Fruit fly (Drosophila melanogaster): ENCODE results near the gene drl.

drl gene

DNA sequence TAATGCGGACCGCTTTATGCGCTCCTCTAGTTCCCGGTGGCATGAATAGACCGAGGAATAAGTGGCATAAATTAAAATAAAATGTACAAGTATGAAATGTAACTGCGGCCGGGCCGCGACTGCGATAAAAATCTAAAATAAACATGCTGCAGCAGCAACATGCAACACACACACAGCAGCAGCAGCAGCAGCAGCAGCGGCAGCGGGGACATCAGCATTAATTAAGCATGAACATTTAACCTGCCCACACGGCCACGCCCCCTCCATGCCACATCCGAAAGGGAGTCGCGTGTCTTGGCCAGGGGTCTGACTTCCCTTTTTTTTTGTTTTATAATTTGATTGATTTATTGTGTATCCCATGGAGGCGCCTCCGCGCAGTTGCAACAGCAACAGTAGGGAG is 14.4 kb downstream of the drl start:
- TF ChIP-seq Dfd (GFP tag; optimal IDR thresholded peaks at IDR 0.05) = peak; percentile 74
- TF ChIP-seq CrebA (GFP tag; optimal IDR thresholded peaks at IDR 0.05; ENCODE audit: borderline replicate concordance) = no peak
- no peak for TF ChIP-seq usp (GFP tag; optimal IDR thresholded peaks at IDR 0.05)

DNA sequence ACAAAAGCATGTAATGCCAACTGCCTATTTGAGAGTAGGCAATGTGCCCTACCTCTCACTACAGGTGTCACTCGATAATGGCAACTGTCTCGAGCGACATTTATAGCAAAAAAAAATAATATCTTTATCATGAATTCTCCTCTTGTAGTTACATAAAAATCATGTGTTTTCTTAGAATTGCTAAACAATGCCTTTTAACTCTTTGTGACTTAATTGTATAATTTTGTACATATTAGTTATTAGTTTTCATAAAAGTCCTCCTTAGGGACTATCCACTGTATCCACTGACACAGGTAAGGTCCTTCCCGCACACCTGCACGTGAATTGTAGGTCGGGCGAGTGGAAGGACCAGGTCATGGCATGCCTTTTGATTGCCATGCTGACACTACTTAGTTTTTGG is 18.7 kb downstream of the drl start:
- no peak for TF ChIP-seq h (GFP tag; optimal IDR thresholded peaks at IDR 0.05)
- no peak for TF ChIP-seq brk (GFP tag; optimal IDR thresholded peaks at IDR 0.05)
- TF ChIP-seq fru (GFP tag; optimal IDR thresholded peaks at IDR 0.05) = no peak
- no peak for TF ChIP-seq rgr (GFP tag; optimal IDR thresholded peaks at IDR 0.05)
- no peak for TF ChIP-seq tai (GFP tag; optimal IDR thresholded peaks at IDR 0.05)
- no peak for TF ChIP-seq dsf (GFP tag; optimal IDR thresholded peaks at IDR 0.05; ENCODE audit: borderline replicate concordance)
- no peak for TF ChIP-seq pan (optimal IDR thresholded peaks at IDR 0.05)
- no peak for TF ChIP-seq Sp1 (GFP tag; optimal IDR thresholded peaks at IDR 0.05)
- no peak for TF ChIP-seq Hr83 (GFP tag; optimal IDR thresholded peaks at IDR 0.05; ENCODE audit: poor library complexity, severe bottlenecking)
- no peak for TF ChIP-seq Mio (GFP tag; optimal IDR thresholded peaks at IDR 0.05)
- no peak for TF ChIP-seq Myc (optimal IDR thresholded peaks at IDR 0.05)
- TF ChIP-seq CG32264 (GFP tag; optimal IDR thresholded peaks at IDR 0.05) = no peak
- TF ChIP-seq Dif (GFP tag; optimal IDR thresholded peaks at IDR 0.05; ENCODE audit: partially characterized antibody) = no peak
- TF ChIP-seq foxo (GFP tag; optimal IDR thresholded peaks at IDR 0.05) = no peak
- TF ChIP-seq Abd-B (GFP tag; optimal IDR thresholded peaks at IDR 0.05) = no peak

DNA sequence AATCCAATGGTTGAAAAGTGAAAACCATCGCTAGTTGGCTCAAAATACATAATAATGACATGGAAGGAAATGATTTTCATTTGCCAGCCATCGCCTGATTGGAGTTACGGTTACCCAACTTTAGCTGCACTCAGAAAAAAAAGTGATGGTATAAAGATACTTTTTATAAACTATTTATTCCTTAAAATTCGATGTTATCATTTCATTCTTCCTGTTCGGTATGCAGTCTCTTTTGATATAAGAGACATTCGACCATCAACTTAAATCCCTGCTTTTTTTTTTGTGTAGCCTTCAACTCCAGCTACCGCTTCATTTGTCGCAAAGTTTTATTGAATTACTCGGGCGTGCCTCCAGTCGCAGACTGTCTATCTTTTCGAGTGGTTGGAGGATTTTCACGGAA is 22.3 kb downstream of the drl start:
- TF ChIP-seq Hr78 (GFP tag; optimal IDR thresholded peaks at IDR 0.05) (no peak), Jra (GFP tag; optimal IDR thresholded peaks at IDR 0.05) (no peak), Rel (GFP tag; optimal IDR thresholded peaks at IDR 0.05) (no peak), Rel (tag; optimal IDR thresholded peaks at IDR 0.05) (no peak), GATAd (GFP tag; optimal IDR thresholded peaks at IDR 0.05) (no peak), jim (GFP tag; optimal IDR thresholded peaks at IDR 0.05) (no peak), Dif (GFP tag; optimal IDR thresholded peaks at IDR 0.05; ENCODE audit: partially characterized antibody) (no peak), CG32264 (GFP tag; optimal IDR thresholded peaks at IDR 0.05) (no peak)

DNA sequence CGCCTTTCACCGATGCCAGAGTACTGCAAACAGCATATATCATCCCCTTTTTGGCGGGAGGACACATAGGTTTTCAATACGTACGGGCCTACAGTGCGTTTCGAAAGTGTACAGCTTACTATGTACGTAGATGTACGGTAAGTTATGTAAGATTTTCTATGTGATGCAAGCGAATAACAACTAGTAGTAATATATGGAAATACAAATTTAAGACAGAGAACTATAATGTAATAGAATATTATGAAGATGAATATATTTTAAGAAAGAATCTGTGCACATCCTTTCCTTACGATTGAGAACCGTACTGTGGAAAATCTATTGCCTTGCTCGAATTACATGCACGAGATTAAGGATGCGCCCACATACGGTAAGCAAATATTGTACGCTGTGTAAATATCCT is 27.8 kb downstream of the drl start:
- no peak for TF ChIP-seq N (GFP tag; optimal IDR thresholded peaks at IDR 0.05)
- TF ChIP-seq Hr78 (GFP tag; optimal IDR thresholded peaks at IDR 0.05) = no peak
- no peak for TF ChIP-seq Dfd (GFP tag; optimal IDR thresholded peaks at IDR 0.05)
- TF ChIP-seq Vsx2 (GFP tag; optimal IDR thresholded peaks at IDR 0.05; ENCODE audit: partially characterized antibody) = no peak
- no peak for TF ChIP-seq Jra (GFP tag; optimal IDR thresholded peaks at IDR 0.05)
- no peak for TF ChIP-seq Myc (optimal IDR thresholded peaks at IDR 0.05)
- TF ChIP-seq dsf (GFP tag; optimal IDR thresholded peaks at IDR 0.05; ENCODE audit: borderline replicate concordance) = no peak
- no peak for TF ChIP-seq usp (GFP tag; optimal IDR thresholded peaks at IDR 0.05)
- TF ChIP-seq dmrt93B (GFP tag; optimal IDR thresholded peaks at IDR 0.05) = no peak
- TF ChIP-seq brk (GFP tag; optimal IDR thresholded peaks at IDR 0.05) = no peak
- TF ChIP-seq Dif (GFP tag; optimal IDR thresholded peaks at IDR 0.05; ENCODE audit: partially characterized antibody) = no peak
- no peak for TF ChIP-seq Rel (GFP tag; optimal IDR thresholded peaks at IDR 0.05)
- TF ChIP-seq Rel (tag; optimal IDR thresholded peaks at IDR 0.05) = no peak
- TF ChIP-seq GATAd (GFP tag; optimal IDR thresholded peaks at IDR 0.05) = no peak
- TF ChIP-seq sv (GFP tag; optimal IDR thresholded peaks at IDR 0.05) = no peak
- no peak for TF ChIP-seq Hnf4 (GFP tag; optimal IDR thresholded peaks at IDR 0.05)

DNA sequence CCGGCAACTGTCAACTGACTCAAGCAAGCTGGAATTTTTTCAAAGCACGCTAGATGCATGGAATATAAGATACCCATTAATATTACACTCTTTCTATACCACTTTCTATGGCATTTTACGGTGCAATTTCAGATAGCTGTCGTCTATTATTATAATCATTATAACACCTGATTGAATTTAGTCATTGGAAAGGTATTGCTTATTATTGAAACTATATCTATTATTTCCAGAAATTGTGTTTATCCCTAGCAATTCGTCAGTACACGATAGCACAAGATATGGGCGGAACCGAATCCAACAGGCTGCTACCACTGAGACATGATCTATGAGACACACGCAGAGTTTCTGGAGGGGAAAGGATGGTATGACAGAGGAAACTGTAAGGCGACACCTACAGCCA is 29.3 kb downstream of the drl start:
- no peak for TF ChIP-seq Abd-B (GFP tag; optimal IDR thresholded peaks at IDR 0.05)
- no peak for TF ChIP-seq Hnf4 (GFP tag; optimal IDR thresholded peaks at IDR 0.05)
- TF ChIP-seq tai (GFP tag; optimal IDR thresholded peaks at IDR 0.05) = no peak
- no peak for TF ChIP-seq usp (GFP tag; optimal IDR thresholded peaks at IDR 0.05)
- TF ChIP-seq jim (GFP tag; optimal IDR thresholded peaks at IDR 0.05) = no peak
- no peak for TF ChIP-seq N (GFP tag; optimal IDR thresholded peaks at IDR 0.05)
- no peak for TF ChIP-seq Hr83 (GFP tag; optimal IDR thresholded peaks at IDR 0.05; ENCODE audit: poor library complexity, severe bottlenecking)
- TF ChIP-seq CG9705 (GFP tag; optimal IDR thresholded peaks at IDR 0.05) = no peak

DNA sequence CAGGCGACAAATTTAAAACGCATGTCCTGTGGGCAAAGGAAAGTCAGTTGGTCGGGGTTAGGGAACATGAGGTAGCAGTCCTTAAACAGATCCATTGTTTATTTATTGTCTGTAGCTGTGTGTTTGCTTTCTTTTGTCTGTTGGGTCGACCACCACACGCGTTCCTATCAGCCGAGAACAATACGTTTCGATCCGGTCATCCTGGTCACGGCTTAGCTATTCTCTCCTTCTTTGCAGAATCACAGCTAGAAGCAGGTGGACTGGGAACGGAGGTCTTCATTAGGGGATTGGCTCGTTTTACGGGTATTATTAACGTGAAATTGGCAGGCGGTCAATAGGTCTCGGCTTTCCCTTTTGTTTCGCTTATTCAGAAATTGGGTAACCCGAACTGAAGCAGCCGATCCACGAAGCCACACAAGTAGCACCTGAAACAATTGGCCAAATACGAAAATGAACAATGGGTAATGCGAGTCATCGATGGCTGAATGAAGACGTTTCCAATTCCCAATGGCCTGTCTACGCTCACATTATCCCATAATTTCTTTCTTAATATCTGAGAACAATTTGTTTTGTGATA is 30.0 kb downstream of the drl start:
- TF ChIP-seq Vsx2 (GFP tag; optimal IDR thresholded peaks at IDR 0.05; ENCODE audit: partially characterized antibody) (no peak), woc (GFP tag; optimal IDR thresholded peaks at IDR 0.05) (no peak), psq (GFP tag; optimal IDR thresholded peaks at IDR 0.05) (no peak), Sp1 (GFP tag; optimal IDR thresholded peaks at IDR 0.05) (no peak), h (GFP tag; optimal IDR thresholded peaks at IDR 0.05) (no peak), Dif (GFP tag; optimal IDR thresholded peaks at IDR 0.05; ENCODE audit: partially characterized antibody) (no peak), Dfd (GFP tag; optimal IDR thresholded peaks at IDR 0.05) (no peak), Abd-B (GFP tag; optimal IDR thresholded peaks at IDR 0.05) (no peak), lola (GFP tag; optimal IDR thresholded peaks at IDR 0.05) (no peak), brk (GFP tag; optimal IDR thresholded peaks at IDR 0.05) (no peak)
